Fruit fly (Drosophila melanogaster) whole organism, embryonic: ENCODE measurements around the gene haf.

Source experiments
- ATbp ChIP-seq: fragments of 200-800 bp; sonication (Bioruptor generic); optimal IDR thresholded peaks from 2 replicates; lab custom pipeline; 2017; ENCODE audit warnings: missing biosample characterization, mild to moderate bottlenecking, missing genetic modification characterization, missing genetic modification reagents
- CG10366 ChIP-seq: fragments of 200-800 bp; sonication (Bioruptor generic); IDR thresholded peaks from 2 replicates; pipeline ENCODE4 v1.3.6; 2022; ENCODE audit warnings: missing biosample characterization, missing genetic modification characterization
- CG12236 ChIP-seq: fragments of 200-800 bp; sonication (Bioruptor generic); optimal IDR thresholded peaks from 2 replicates; lab custom pipeline; 2016; ENCODE audit warnings: missing biosample characterization, missing genetic modification characterization
- CG13123 ChIP-seq: fragments of 200-800 bp; sonication (Bioruptor generic); optimal IDR thresholded peaks from 2 replicates; lab custom pipeline; 2016; ENCODE audit warnings: missing biosample characterization, missing genetic modification characterization
- CG13296 ChIP-seq: fragments of 200-800 bp; sonication (Bioruptor generic); optimal IDR thresholded peaks from 3 replicates; lab custom pipeline; 2018; ENCODE audit warnings: missing biosample characterization, mild to moderate bottlenecking, missing genetic modification characterization
- CG13775 ChIP-seq: fragments of 200-800 bp; sonication (Bioruptor generic); optimal IDR thresholded peaks from 3 replicates; lab custom pipeline; 2017; ENCODE audit warnings: missing biosample characterization, mild to moderate bottlenecking, missing genetic modification characterization
- CG14441 ChIP-seq: fragments of 200-800 bp; sonication (Bioruptor generic); IDR thresholded peaks from 2 replicates; pipeline ENCODE4 v1.3.6; 2022; ENCODE audit warnings: missing biosample characterization, missing genetic modification characterization
- CG17612 ChIP-seq: fragments of 200-800 bp; sonication (Bioruptor generic); IDR thresholded peaks from 2 replicates; pipeline ENCODE4 v1.3.6; 2022; ENCODE audit warnings: missing biosample characterization, missing genetic modification characterization
- CG17829 ChIP-seq: fragments of 200-800 bp; optimal IDR thresholded peaks from 2 replicates; lab custom pipeline; 2019; ENCODE audit warnings: missing biosample characterization, mild to moderate bottlenecking, missing genetic modification characterization, moderate library complexity
- CG1832 ChIP-seq: fragments of 200-800 bp; sonication (Bioruptor generic); optimal IDR thresholded peaks from 2 replicates; lab custom pipeline; 2017; ENCODE audit warnings: missing biosample characterization, mild to moderate bottlenecking, missing genetic modification characterization, inconsistent platforms
- CG2678 ChIP-seq: fragments of 200-800 bp; sonication (Bioruptor generic); optimal IDR thresholded peaks from 3 replicates; lab custom pipeline; 2019; ENCODE audit warnings: missing biosample characterization, mild to moderate bottlenecking, missing genetic modification characterization, moderate library complexity
- CG30020 ChIP-seq: fragments of 200-800 bp; optimal IDR thresholded peaks from 2 replicates; lab custom pipeline; 2019; ENCODE audit warnings: missing biosample characterization, mild to moderate bottlenecking, missing genetic modification characterization, moderate library complexity
- CG31441 ChIP-seq: fragments of 200-800 bp; sonication (Bioruptor generic); IDR thresholded peaks from 2 replicates; pipeline ENCODE4 v1.3.6; 2022; ENCODE audit warnings: missing biosample characterization, missing genetic modification characterization
- CG34224 ChIP-seq: fragments of 200-800 bp; sonication (Bioruptor generic); IDR thresholded peaks from 3 replicates; pipeline ENCODE4 v1.3.6; 2022; ENCODE audit warnings: missing biosample characterization, missing genetic modification characterization; ENCODE audit not compliant: partially characterized antibody
- CG34376 ChIP-seq: fragments of 200-800 bp; sonication (Bioruptor generic); optimal IDR thresholded peaks from 2 replicates; lab custom pipeline; 2018; ENCODE audit warnings: missing biosample characterization, mild to moderate bottlenecking, missing genetic modification characterization
- CG4617 ChIP-seq: fragments of 200-800 bp; sonication (Bioruptor generic); optimal IDR thresholded peaks from 3 replicates; lab custom pipeline; 2016; ENCODE audit warnings: missing biosample characterization, missing genetic modification characterization, borderline replicate concordance
- CG7357 ChIP-seq: fragments of 200-800 bp; sonication (Bioruptor generic); IDR thresholded peaks from 3 replicates; pipeline ENCODE4 v1.3.6; 2022; ENCODE audit warnings: missing biosample characterization, missing genetic modification characterization
- CG7372 ChIP-seq: fragments of 200-800 bp; sonication (Bioruptor generic); IDR thresholded peaks from 2 replicates; pipeline ENCODE4 v1.3.6; 2022; ENCODE audit warnings: missing biosample characterization, missing genetic modification characterization
- CG8944 ChIP-seq: fragments of 200-800 bp; sonication (Bioruptor generic); optimal IDR thresholded peaks from 3 replicates; lab custom pipeline; 2016; ENCODE audit warnings: missing biosample characterization, missing genetic modification characterization
- Dref ChIP-seq: fragments of 200-800 bp; sonication (Bioruptor generic); IDR thresholded peaks from 2 replicates; pipeline ENCODE4 v1.3.6; 2022; ENCODE audit warnings: missing biosample characterization, missing genetic modification characterization
- Fer3 ChIP-seq: fragments of 200-800 bp; sonication (Bioruptor generic); optimal IDR thresholded peaks from 2 replicates; lab custom pipeline; 2018; ENCODE audit warnings: missing biosample characterization, mild to moderate bottlenecking, missing genetic modification characterization, moderate library complexity
- GATAe ChIP-seq: fragments of 200-800 bp; sonication (Bioruptor generic); conservative IDR thresholded peaks from 2 replicates; pipeline ENCODE4 v1.3.6; 2022; ENCODE audit warnings: missing biosample characterization, missing genetic modification characterization
- HLH4C ChIP-seq: fragments of 200-800 bp; sonication (Bioruptor generic); IDR thresholded peaks from 3 replicates; pipeline ENCODE4 v1.3.6; 2022; ENCODE audit warnings: missing biosample characterization, missing genetic modification characterization; ENCODE audit not compliant: partially characterized antibody
- Hand ChIP-seq: fragments of 200-800 bp; sonication (Bioruptor generic); optimal IDR thresholded peaks from 2 replicates; lab custom pipeline; 2017; ENCODE audit warnings: mild to moderate bottlenecking, missing biosample characterization, missing genetic modification reagents, missing genetic modification characterization
- Hmx ChIP-seq: fragments of 200-800 bp; sonication (Bioruptor generic); optimal IDR thresholded peaks from 2 replicates; lab custom pipeline; 2016; ENCODE audit warnings: missing biosample characterization, missing genetic modification characterization
- MTF-1 ChIP-seq: fragments of 200-800 bp; sonication (Bioruptor generic); optimal IDR thresholded peaks from 2 replicates; lab custom pipeline; 2018; ENCODE audit warnings: missing biosample characterization, mild to moderate bottlenecking, missing genetic modification characterization, borderline replicate concordance
- Mad ChIP-seq: fragments of 200-800 bp; sonication (Bioruptor generic); optimal IDR thresholded peaks from 2 replicates; lab custom pipeline; 2016; ENCODE audit warnings: missing biosample characterization, missing genetic modification characterization
- Max ChIP-seq: fragments of 200-800 bp; sonication (Bioruptor generic); optimal IDR thresholded peaks from 2 replicates; lab custom pipeline; 2016; ENCODE audit warnings: missing biosample characterization, mild to moderate bottlenecking, missing genetic modification characterization
- Meics ChIP-seq: fragments of 200-800 bp; sonication (Bioruptor generic); optimal IDR thresholded peaks from 2 replicates; lab custom pipeline; 2017; ENCODE audit warnings: missing biosample characterization, mild to moderate bottlenecking, missing genetic modification characterization
- Mrtf ChIP-seq: fragments of 200-800 bp; sonication (Bioruptor generic); IDR thresholded peaks from 3 replicates; pipeline ENCODE4 v1.3.6; 2022; ENCODE audit warnings: missing biosample characterization, missing genetic modification characterization
- Myb ChIP-seq: fragments of 200-800 bp; sonication (Bioruptor generic); optimal IDR thresholded peaks from 2 replicates; lab custom pipeline; 2016; ENCODE audit warnings: missing biosample characterization, missing genetic modification characterization
- Sin3A ChIP-seq: fragments of >200 bp; optimal IDR thresholded peaks from 2 replicates; lab custom pipeline; 2018
- Sox102F ChIP-seq: fragments of 200-800 bp; sonication (Bioruptor generic); optimal IDR thresholded peaks from 2 replicates; lab custom pipeline; 2018; ENCODE audit warnings: missing biosample characterization, mild to moderate bottlenecking, missing genetic modification characterization, moderate library complexity
- Xrp1 ChIP-seq: fragments of 200-800 bp; sonication (Bioruptor generic); IDR thresholded peaks from 2 replicates; pipeline ENCODE4 v1.3.6; 2022; ENCODE audit warnings: missing biosample characterization, missing genetic modification characterization
- abd-A ChIP-seq: fragments of 200-800 bp; sonication (Bioruptor generic); optimal IDR thresholded peaks from 3 replicates; lab custom pipeline; 2019; ENCODE audit warnings: missing biosample characterization, mild to moderate bottlenecking, missing genetic modification characterization, moderate library complexity
- ac ChIP-seq: fragments of 200-800 bp; sonication (Bioruptor generic); optimal IDR thresholded peaks from 3 replicates; lab custom pipeline; 2017; ENCODE audit warnings: missing biosample characterization, mild to moderate bottlenecking, missing genetic modification characterization
- danr ChIP-seq: fragments of 200-800 bp; sonication (Bioruptor generic); IDR thresholded peaks from 2 replicates; pipeline ENCODE4 v1.3.6; 2022; ENCODE audit warnings: missing biosample characterization, missing genetic modification characterization
- exex ChIP-seq: fragments of 200-800 bp; sonication (Bioruptor generic); optimal IDR thresholded peaks from 4 replicates; lab custom pipeline; 2018; ENCODE audit warnings: missing biosample characterization, mild to moderate bottlenecking, missing genetic modification characterization, moderate library complexity
- eyg ChIP-seq: fragments of 200-800 bp; sonication (Bioruptor generic); optimal IDR thresholded peaks from 3 replicates; lab custom pipeline; 2016; ENCODE audit warnings: missing biosample characterization, missing genetic modification characterization
- gcm ChIP-seq: fragments of 200-800 bp; sonication (Bioruptor generic); optimal IDR thresholded peaks from 2 replicates; lab custom pipeline; 2019; ENCODE audit warnings: missing biosample characterization, mild to moderate bottlenecking, missing genetic modification characterization, moderate library complexity
- gro ChIP-seq: fragments of 200-800 bp; sonication (Bioruptor generic); optimal IDR thresholded peaks from 2 replicates; lab custom pipeline; 2016; ENCODE audit warnings: missing biosample characterization, missing genetic modification characterization
- nerfin-2 ChIP-seq: fragments of 200-800 bp; sonication (Bioruptor generic); IDR thresholded peaks from 2 replicates; pipeline ENCODE4 v1.3.6; 2022; ENCODE audit warnings: missing biosample characterization, missing genetic modification characterization; ENCODE audit not compliant: partially characterized antibody
- phol ChIP-seq: fragments of 200-800 bp; sonication (Bioruptor generic); optimal IDR thresholded peaks from 3 replicates; lab custom pipeline; 2018; ENCODE audit warnings: missing biosample characterization, mild to moderate bottlenecking, missing genetic modification characterization, moderate library complexity
- pros ChIP-seq: fragments of 200-800 bp; sonication (Bioruptor generic); optimal IDR thresholded peaks from 3 replicates; lab custom pipeline; 2019; ENCODE audit warnings: missing biosample characterization, mild to moderate bottlenecking, missing genetic modification characterization, moderate library complexity
- sd ChIP-seq: fragments of 200-800 bp; sonication (Bioruptor generic); optimal IDR thresholded peaks from 3 replicates; lab custom pipeline; 2018; ENCODE audit warnings: missing biosample characterization, mild to moderate bottlenecking, missing genetic modification characterization, moderate library complexity
- slp2 ChIP-seq: fragments of 200-800 bp; sonication (Bioruptor generic); optimal IDR thresholded peaks from 2 replicates; lab custom pipeline; 2016; ENCODE audit warnings: missing biosample characterization, missing genetic modification characterization
- stc ChIP-seq: fragments of 200-800 bp; sonication (Bioruptor generic); IDR thresholded peaks from 2 replicates; pipeline ENCODE4 v1.3.6; 2022; ENCODE audit warnings: missing biosample characterization, missing genetic modification characterization
- tup ChIP-seq: fragments of 200-800 bp; sonication (Bioruptor generic); optimal IDR thresholded peaks from 2 replicates; lab custom pipeline; 2016; ENCODE audit warnings: missing biosample characterization, mild to moderate bottlenecking, missing genetic modification characterization, moderate library complexity

haf gene

DNA sequence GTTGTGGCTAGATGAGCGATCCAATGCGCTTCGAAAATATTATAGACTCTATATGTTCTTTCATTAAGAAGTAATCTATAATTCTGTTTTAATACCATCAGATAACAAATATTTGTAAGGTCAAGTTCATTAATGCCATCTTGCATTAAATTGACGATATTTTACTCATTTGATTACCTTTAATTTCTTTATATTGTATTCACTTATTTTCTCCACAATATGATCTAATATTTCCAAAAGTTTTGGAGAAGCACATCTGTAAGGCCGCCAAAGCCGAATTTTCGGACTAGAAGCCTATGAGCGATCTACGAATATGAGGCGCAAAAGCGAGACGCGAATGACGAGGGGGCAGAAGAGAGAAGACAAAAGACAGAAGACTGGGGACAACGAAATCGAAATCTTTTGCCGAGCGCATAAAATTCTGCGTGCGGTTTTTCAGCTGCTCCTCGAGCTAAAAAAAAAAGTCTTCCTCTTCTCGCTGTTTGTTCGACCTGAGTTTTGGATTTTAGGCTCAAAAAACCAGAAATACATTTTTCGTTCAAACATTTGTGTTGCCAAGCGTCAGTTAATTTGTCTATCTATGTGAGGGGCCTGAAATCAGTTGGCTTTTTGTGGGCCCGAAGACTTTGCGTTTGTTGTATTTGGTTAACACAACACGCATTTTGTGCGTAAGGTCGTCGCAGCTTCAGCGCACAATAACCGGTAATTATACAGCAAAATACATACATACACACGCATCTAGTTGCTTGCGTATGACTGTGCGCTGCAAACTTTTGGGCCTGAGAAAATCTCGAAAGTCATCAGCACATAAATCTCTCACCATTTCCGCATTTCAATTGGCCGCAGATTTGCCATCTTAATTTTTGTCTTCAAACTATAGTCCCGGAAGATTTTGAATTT is 84.0 kb downstream of the haf start (continued):
- TF ChIP-seq CG31441 (GFP tag; lab: Robert Waterston, UW) (peak; percentile 94), sd (tag; lab: Kevin White, UChicago) (peak; percentile 97), Max (peak; percentile 99), Xrp1 (GFP tag; lab: Robert Waterston, UW) (peak; percentile 94), CG4617 (GFP tag; lab: Kevin White, UChicago) (peak; percentile 97), CG8944 (GFP tag; lab: Kevin White, UChicago) (peak; percentile 95), phol (tag; lab: Kevin White, UChicago) (peak; percentile 98), Fer3 (tag; lab: Kevin White, UChicago) (peak; percentile 98), CG34224 (GFP tag; lab: Robert Waterston, UW) (no peak), Sox102F (peak; percentile 99), slp2 (peak; percentile 91), CG34376 (GFP tag; lab: Kevin White, UChicago) (peak; percentile 94), CG12236 (GFP tag; lab: Kevin White, UChicago) (peak; percentile 92), CG10366 (GFP tag; lab: Robert Waterston, UW) (peak; percentile 98), CG2678 (peak; percentile 100), Mrtf (GFP tag; lab: Robert Waterston, UW) (peak; percentile 97), Hand (GFP tag; lab: Kevin White, UChicago) (peak; percentile 95), MTF-1 (GFP tag; lab: Kevin White, UChicago) (peak; percentile 83), stc (GFP tag; lab: Robert Waterston, UW) (peak; percentile 97), CG17829 (peak; percentile 98), CG7357 (GFP tag; lab: Robert Waterston, UW) (peak; percentile 97), danr (peak; percentile 99), Meics (GFP tag; lab: Kevin White, UChicago) (peak; percentile 99), gro (GFP tag; lab: Kevin White, UChicago) (peak; percentile 98), ATbp (GFP tag; lab: Kevin White, UChicago) (peak; percentile 97), CG14441 (GFP tag; lab: Robert Waterston, UW) (peak; percentile 99), pros (GFP tag; lab: Kevin White, UChicago) (no peak), CG13296 (peak; percentile 99), Dref (peak; percentile 43), eyg (GFP tag; lab: Kevin White, UChicago) (peak; percentile 98), CG13775 (GFP tag; lab: Kevin White, UChicago) (peak; percentile 99), Mad (GFP tag; lab: Kevin White, UChicago) (peak; percentile 98), exex (tag; lab: Kevin White, UChicago) (peak; percentile 87), abd-A (tag; lab: Kevin White, UChicago) (no peak), CG1832 (GFP tag; lab: Kevin White, UChicago) (no peak), HLH4C (GFP tag; lab: Robert Waterston, UW) (no peak), CG7372 (GFP tag; lab: Robert Waterston, UW) (peak; percentile 98), CG17612 (GFP tag; lab: Robert Waterston, UW) (peak; percentile 94), Hmx (peak; percentile 97), GATAe (GFP tag; lab: Robert Waterston, UW) (peak; percentile 95), Myb (GFP tag; lab: Kevin White, UChicago) (peak; percentile 89), CG13123 (GFP tag; lab: Kevin White, UChicago) (peak; percentile 96), gcm (GFP tag; lab: Kevin White, UChicago) (peak; percentile 96), CG30020 (tag; lab: Kevin White, UChicago) (peak; percentile 86), ac (GFP tag; lab: Kevin White, UChicago) (peak; percentile 56), nerfin-2 (GFP tag; lab: Robert Waterston, UW) (no peak), Sin3A (lab: Kevin White, UChicago) (no peak), tup (GFP tag; lab: Kevin White, UChicago) (peak; percentile 89)
